Worm (Caenorhabditis elegans): Measurements from ENCODE around the gene T18D3.1.

DNA sequence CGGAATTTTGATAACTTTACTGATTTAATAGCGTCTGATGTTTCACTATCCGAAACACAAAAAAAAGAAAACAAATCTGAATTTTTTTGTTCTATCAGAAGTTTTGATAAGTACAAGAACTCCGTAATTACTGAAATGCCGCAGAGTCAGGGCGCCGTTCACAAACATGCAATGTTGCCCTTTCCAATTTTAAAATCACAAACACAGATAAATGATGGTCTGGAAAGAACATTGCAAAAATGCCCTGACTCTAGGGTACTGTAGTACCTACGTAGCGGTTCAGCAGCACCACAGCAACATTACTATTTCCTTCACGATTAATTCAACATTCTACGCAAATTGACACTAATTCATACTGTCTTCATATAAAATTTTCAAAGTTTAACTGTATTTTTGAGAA, 48.0 kb upstream of the T18D3.1 start:
- TF ChIP-seq W03F9.2 (tag; optimal IDR thresholded peaks at IDR 0.05): no peak
- no peak for TF ChIP-seq him-1 (tag; optimal IDR thresholded peaks at IDR 0.05)
- no peak for TF ChIP-seq dao-5 (tag; optimal IDR thresholded peaks at IDR 0.05)
